Worm (Caenorhabditis elegans): Measurements from ENCODE around the gene fbxb-99.

Gene fbxb-99

DNA sequence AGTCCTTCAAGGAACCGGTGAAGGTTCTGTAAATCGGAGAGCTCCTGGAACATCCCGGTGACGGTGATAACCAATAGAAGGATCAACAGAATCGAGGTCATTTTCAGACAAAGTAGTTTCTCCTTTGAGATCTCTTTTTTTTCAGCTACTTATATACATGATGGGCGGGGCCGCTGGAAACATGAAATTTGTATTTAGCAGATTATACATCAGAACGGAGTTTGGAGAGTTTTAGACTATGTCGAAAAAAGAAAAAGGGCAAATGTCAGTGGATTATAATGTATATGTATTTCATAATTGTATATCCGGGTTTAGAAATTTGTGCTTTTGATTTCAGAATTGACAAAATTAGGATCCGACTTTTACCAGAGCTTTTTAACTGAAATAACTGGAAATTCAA lies 10.0 kb upstream of the fbxb-99 start, which contains the start of gene ins-32:
Gene ins-32 (minus strand): TSS at position 101 of the 400 bp plus-strand sequence.
- TF ChIP-seq tra-4 (tag; optimal IDR thresholded peaks at IDR 0.05) (no peak), pes-1 (GFP tag; IDR thresholded peaks at IDR 0.05) (no peak), aly-1 (tag; optimal IDR thresholded peaks at IDR 0.05) (no peak), B0310.2 (tag; optimal IDR thresholded peaks at IDR 0.05) (no peak), ceh-36 (tag; optimal IDR thresholded peaks at IDR 0.05) (no peak), hmbx-1 (tag; optimal IDR thresholded peaks at IDR 0.05) (no peak), tbx-37 (GFP tag; conservative IDR thresholded peaks at IDR 0.05) (no peak), ceh-13 (GFP tag; optimal IDR thresholded peaks at IDR 0.05) (no peak), flt-1 (GFP tag; IDR thresholded peaks at IDR 0.05) (no peak)

DNA sequence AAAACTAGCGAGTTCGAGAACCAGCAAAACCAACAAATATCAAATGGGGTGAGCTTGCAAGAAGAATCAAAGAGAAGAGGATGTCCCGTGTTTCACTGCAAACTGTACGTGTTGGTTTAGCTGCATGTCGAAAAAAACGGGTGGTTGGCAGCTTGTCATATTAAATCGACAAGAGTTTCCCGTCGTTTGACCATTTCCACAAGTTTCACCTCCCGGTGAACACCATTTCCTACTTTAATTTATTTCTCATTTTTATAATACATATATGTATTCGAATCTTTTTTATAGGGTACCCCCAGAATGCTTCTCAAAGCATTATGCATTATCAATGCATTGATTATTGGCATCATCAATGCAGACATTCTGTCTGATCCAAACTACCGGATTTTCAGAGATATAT lies 2.1 kb upstream of the fbxb-99 start, which contains the start of gene Y8A9A.2:
Gene Y8A9A.2 (plus strand): TSS at position 301 of the 400 bp plus-strand sequence.
- TF ChIP-seq hmg-4 (GFP tag; optimal IDR thresholded peaks at IDR 0.05) (no peak), ama-1 (optimal IDR thresholded peaks at IDR 0.05) (no peak), tbx-37 (GFP tag; conservative IDR thresholded peaks at IDR 0.05) (no peak), F13C5.2 (tag; optimal IDR thresholded peaks at IDR 0.05) (no peak), hmbx-1 (tag; optimal IDR thresholded peaks at IDR 0.05) (no peak), scrt-1 (GFP tag; IDR thresholded peaks at IDR 0.05) (no peak), ceh-36 (tag; optimal IDR thresholded peaks at IDR 0.05) (no peak), tra-4 (tag; optimal IDR thresholded peaks at IDR 0.05) (no peak)

DNA sequence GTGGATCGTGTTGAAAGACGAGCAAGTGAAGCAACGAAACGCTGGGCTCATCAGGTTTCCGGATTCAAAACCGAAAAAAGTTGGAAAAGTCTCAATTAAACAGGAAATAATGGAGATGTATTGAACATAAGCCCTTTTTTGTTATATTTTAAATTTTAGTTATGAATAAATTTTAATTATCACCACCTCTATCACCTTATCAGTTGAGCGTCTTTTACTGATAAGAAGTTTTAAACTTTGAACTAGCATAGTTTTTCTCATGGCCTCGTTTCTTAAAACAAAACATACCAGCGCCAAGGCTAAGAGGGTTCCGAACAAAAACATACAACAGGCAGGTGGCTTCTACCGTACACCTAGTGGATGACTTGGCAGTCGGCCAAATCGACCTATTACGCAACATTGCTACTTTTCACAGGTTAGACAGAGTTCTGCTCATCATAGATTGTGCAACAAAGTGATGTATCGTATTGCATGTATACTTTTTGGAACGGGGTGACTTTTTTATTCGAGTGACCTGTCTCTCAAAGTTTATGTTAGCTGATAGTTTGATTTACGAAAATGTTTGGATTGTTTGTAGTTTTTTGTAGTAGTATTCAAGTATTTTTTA lies 4.8 kb downstream of the fbxb-99 start:
- TF ChIP-seq hmg-4 (GFP tag; optimal IDR thresholded peaks at IDR 0.05) (no peak), aly-1 (tag; optimal IDR thresholded peaks at IDR 0.05) (no peak), sea-1 (GFP tag; conservative IDR thresholded peaks at IDR 0.05) (no peak), tbx-37 (GFP tag; conservative IDR thresholded peaks at IDR 0.05) (no peak), F13C5.2 (tag; optimal IDR thresholded peaks at IDR 0.05) (no peak), ets-7 (tag; optimal IDR thresholded peaks at IDR 0.05) (no peak), tbx-11 (GFP tag; IDR thresholded peaks at IDR 0.05) (no peak), pes-1 (GFP tag; IDR thresholded peaks at IDR 0.05) (no peak), B0310.2 (tag; optimal IDR thresholded peaks at IDR 0.05) (no peak), ceh-13 (GFP tag; optimal IDR thresholded peaks at IDR 0.05) (no peak), ceh-36 (tag; optimal IDR thresholded peaks at IDR 0.05) (no peak), scrt-1 (GFP tag; IDR thresholded peaks at IDR 0.05) (no peak), flt-1 (GFP tag; IDR thresholded peaks at IDR 0.05) (no peak), hnd-1 (tag; optimal IDR thresholded peaks at IDR 0.05) (no peak), tra-4 (tag; optimal IDR thresholded peaks at IDR 0.05) (no peak)

ce11 chrII:3787151-3787550 lies 6.1 kb downstream of the fbxb-99 start, which contains the start of gene T24E12.13:
Gene T24E12.13 (plus strand): TSS chrII:3787451.
- TF ChIP-seq F13C5.2 (tag; optimal IDR thresholded peaks at IDR 0.05), result no peak

- TF ChIP-seq ets-7 (tag; optimal IDR thresholded peaks at IDR 0.05) (no peak), F13C5.2 (tag; optimal IDR thresholded peaks at IDR 0.05) (no peak), ama-1 (optimal IDR thresholded peaks at IDR 0.05) (no peak), ceh-36 (tag; optimal IDR thresholded peaks at IDR 0.05) (no peak), hnd-1 (tag; optimal IDR thresholded peaks at IDR 0.05) (no peak), sea-1 (GFP tag; conservative IDR thresholded peaks at IDR 0.05) (no peak), tra-4 (tag; optimal IDR thresholded peaks at IDR 0.05) (no peak), B0310.2 (tag; optimal IDR thresholded peaks at IDR 0.05) (no peak), tbx-37 (GFP tag; conservative IDR thresholded peaks at IDR 0.05) (no peak), tbx-11 (GFP tag; IDR thresholded peaks at IDR 0.05) (no peak), pes-1 (GFP tag; IDR thresholded peaks at IDR 0.05) (no peak), hmg-4 (GFP tag; optimal IDR thresholded peaks at IDR 0.05) (no peak), hmbx-1 (tag; optimal IDR thresholded peaks at IDR 0.05) (no peak), flt-1 (GFP tag; IDR thresholded peaks at IDR 0.05) (no peak), ceh-13 (GFP tag; optimal IDR thresholded peaks at IDR 0.05) (no peak), aly-1 (tag; optimal IDR thresholded peaks at IDR 0.05) (no peak), scrt-1 (GFP tag; IDR thresholded peaks at IDR 0.05) (no peak)
These were observed 6.7 kb downstream of the fbxb-99 start for ce11 chrII:3786538-3786937.

DNA sequence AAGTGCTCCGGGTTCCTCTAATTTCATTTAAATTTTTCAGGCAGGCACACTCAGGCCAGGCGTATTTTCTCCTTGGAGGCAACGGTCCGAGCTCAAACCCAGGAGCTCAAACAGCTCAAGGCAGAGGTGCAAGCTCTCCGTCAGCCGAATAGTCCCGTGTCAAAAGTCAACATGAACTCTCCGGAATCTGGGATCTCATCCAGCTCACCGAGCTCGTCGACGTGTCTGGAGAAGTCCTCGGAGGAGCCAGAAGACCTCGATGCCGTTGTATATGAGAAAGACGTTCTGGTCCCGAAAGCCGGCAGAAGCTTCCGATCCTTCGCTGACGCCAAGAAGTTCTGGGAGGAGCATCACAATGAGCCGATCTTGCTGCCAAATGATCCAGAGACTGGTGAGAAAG lies 7.5 kb downstream of the fbxb-99 start:
- TF ChIP-seq flt-1 (GFP tag; IDR thresholded peaks at IDR 0.05), result no peak
- no peak for TF ChIP-seq ama-1 (optimal IDR thresholded peaks at IDR 0.05)
- no peak for TF ChIP-seq hmg-4 (GFP tag; optimal IDR thresholded peaks at IDR 0.05)
- no peak for TF ChIP-seq scrt-1 (GFP tag; IDR thresholded peaks at IDR 0.05)
- no peak for TF ChIP-seq F13C5.2 (tag; optimal IDR thresholded peaks at IDR 0.05)
- no peak for TF ChIP-seq hnd-1 (tag; optimal IDR thresholded peaks at IDR 0.05)
- no peak for TF ChIP-seq ets-7 (tag; optimal IDR thresholded peaks at IDR 0.05)
- TF ChIP-seq ceh-13 (GFP tag; optimal IDR thresholded peaks at IDR 0.05), result no peak
- TF ChIP-seq aly-1 (tag; optimal IDR thresholded peaks at IDR 0.05), result no peak
- no peak for TF ChIP-seq ceh-36 (tag; optimal IDR thresholded peaks at IDR 0.05)
- no peak for TF ChIP-seq B0310.2 (tag; optimal IDR thresholded peaks at IDR 0.05)

ce11 chrII:3785257-3785656 lies 8.0 kb downstream of the fbxb-99 start, which contains the start of gene T24E12.1:
Gene T24E12.1 (plus strand): TSS chrII:3785557.
- TF ChIP-seq B0310.2 (tag; optimal IDR thresholded peaks at IDR 0.05) (no peak), hmg-4 (GFP tag; optimal IDR thresholded peaks at IDR 0.05) (no peak), hnd-1 (tag; optimal IDR thresholded peaks at IDR 0.05) (no peak)

ce11 chrII:3782309-3783000 lies 10.8 kb downstream of the fbxb-99 start, which contains the start of gene T24E12.2:
Gene T24E12.2 (plus strand): TSS chrII:3782950.
- no peak for TF ChIP-seq sea-1 (GFP tag; conservative IDR thresholded peaks at IDR 0.05)
- TF ChIP-seq pes-1 (GFP tag; IDR thresholded peaks at IDR 0.05), result no peak
- no peak for TF ChIP-seq hmbx-1 (tag; optimal IDR thresholded peaks at IDR 0.05)
- TF ChIP-seq B0310.2 (tag; optimal IDR thresholded peaks at IDR 0.05), result no peak
- TF ChIP-seq ceh-36 (tag; optimal IDR thresholded peaks at IDR 0.05), result no peak
- TF ChIP-seq ceh-13 (GFP tag; optimal IDR thresholded peaks at IDR 0.05), result no peak
- no peak for TF ChIP-seq F13C5.2 (tag; optimal IDR thresholded peaks at IDR 0.05)
- no peak for TF ChIP-seq scrt-1 (GFP tag; IDR thresholded peaks at IDR 0.05)

Measured in whole organism, early embryonic.